Fruit fly (Drosophila melanogaster): ENCODE results near the gene Chd1.

Gene Chd1

DNA sequence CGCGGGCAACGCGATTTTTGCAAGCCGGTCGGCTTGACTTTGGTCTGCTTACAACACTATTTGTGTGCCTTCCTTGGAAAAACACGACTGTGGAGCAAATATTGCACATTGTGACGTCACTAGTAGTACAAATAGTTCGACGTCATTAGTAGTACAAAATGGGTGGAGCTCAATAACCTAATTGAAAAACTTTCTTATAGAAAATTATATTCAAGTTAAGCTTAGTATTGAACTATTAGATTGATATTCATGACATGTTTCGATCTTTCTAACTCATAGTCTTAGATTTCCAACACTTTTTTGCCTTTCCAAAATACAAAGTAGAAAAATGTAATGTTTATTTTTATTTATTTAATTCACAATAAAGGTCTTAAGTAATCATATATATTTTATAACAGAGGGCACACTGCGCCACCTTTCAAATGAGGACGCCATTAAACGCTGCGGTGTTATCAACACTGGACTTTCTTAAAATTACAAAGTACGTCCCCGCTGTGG, 15.0 kb downstream of the Chd1 start, which contains the start of the genes Rrp1 and gammaTub23C:
Rrp1 (minus strand) TSS at position 70 of the 498 bp plus-strand sequence.
gammaTub23C (plus strand) TSS at position 453 of the 498 bp plus-strand sequence.
- peak; percentile 90 for TF ChIP-seq dsx (GFP tag; optimal IDR thresholded peaks at IDR 0.05; ENCODE audit: poor library complexity, severe bottlenecking)
- TF ChIP-seq CG32006 (GFP tag; optimal IDR thresholded peaks at IDR 0.05) = peak; percentile 96
- peak; percentile 88 for TF ChIP-seq fd59A (GFP tag; optimal IDR thresholded peaks at IDR 0.05)
- peak; percentile 78 to 91 for TF ChIP-seq ss (GFP tag; optimal IDR thresholded peaks at IDR 0.05)
- TF ChIP-seq Lpt (GFP tag; optimal IDR thresholded peaks at IDR 0.05) = peak; percentile 88
- peak; percentile 66 for TF ChIP-seq CG1621 (tag; optimal IDR thresholded peaks at IDR 0.05)
- no peak for TF ChIP-seq CG7368 (GFP tag; optimal IDR thresholded peaks at IDR 0.05)
- TF ChIP-seq CG16779 (tag; optimal IDR thresholded peaks at IDR 0.05) = no peak
- TF ChIP-seq eg (GFP tag; IDR thresholded peaks at IDR 0.05) = peak; percentile 85
- peak; percentile 84 for TF ChIP-seq spab (GFP tag; optimal IDR thresholded peaks at IDR 0.05)
- peak; percentile 93 for TF ChIP-seq CG11902 (GFP tag; optimal IDR thresholded peaks at IDR 0.05)
- peak; percentile 88 for TF ChIP-seq Hr39 (GFP tag; optimal IDR thresholded peaks at IDR 0.05)
- TF ChIP-seq CG6792 (GFP tag; optimal IDR thresholded peaks at IDR 0.05) = peak; percentile 89
- TF ChIP-seq fd85E (GFP tag; optimal IDR thresholded peaks at IDR 0.05) = no peak
- TF ChIP-seq esn (GFP tag; optimal IDR thresholded peaks at IDR 0.05) = peak; percentile 94
- peak; percentile 66 for TF ChIP-seq Gug (GFP tag; IDR thresholded peaks at IDR 0.05)
- TF ChIP-seq CG10631 (GFP tag; optimal IDR thresholded peaks at IDR 0.05) = peak; percentile 94
- TF ChIP-seq Sox102F (GFP tag; optimal IDR thresholded peaks at IDR 0.05) = peak; percentile 84
- TF ChIP-seq CG11294 (GFP tag; IDR thresholded peaks at IDR 0.05) = peak; percentile 76
- peak; percentile 82 for TF ChIP-seq Blimp-1 (GFP tag; optimal IDR thresholded peaks at IDR 0.05)
- TF ChIP-seq CG3919 (GFP tag; optimal IDR thresholded peaks at IDR 0.05) = peak; percentile 91
- TF ChIP-seq CG6854 (GFP tag; optimal IDR thresholded peaks at IDR 0.05) = peak; percentile 40
- peak; percentile 90 for TF ChIP-seq CG34406 (GFP tag; optimal IDR thresholded peaks at IDR 0.05)
- peak; percentile 84 for TF ChIP-seq Met (GFP tag; optimal IDR thresholded peaks at IDR 0.05)
- peak; percentile 92 for TF ChIP-seq fkh (GFP tag; optimal IDR thresholded peaks at IDR 0.05)
- peak; percentile 93 for TF ChIP-seq OdsH (GFP tag; optimal IDR thresholded peaks at IDR 0.05)
- TF ChIP-seq CG15336 (GFP tag; IDR thresholded peaks at IDR 0.05) = peak; percentile 86
- peak; percentile 89 for TF ChIP-seq lz (GFP tag; optimal IDR thresholded peaks at IDR 0.05)
- TF ChIP-seq cyc (GFP tag; optimal IDR thresholded peaks at IDR 0.05) = peak; percentile 88
- TF ChIP-seq Sox14 (GFP tag; optimal IDR thresholded peaks at IDR 0.05) = peak; percentile 87
- peak; percentile 79 for TF ChIP-seq dac (GFP tag; optimal IDR thresholded peaks at IDR 0.05)
- no peak for TF ChIP-seq svp (GFP tag)
- peak; percentile 90 for TF ChIP-seq CG3032 (tag; optimal IDR thresholded peaks at IDR 0.05)
- TF ChIP-seq Eip75B (GFP tag; optimal IDR thresholded peaks at IDR 0.05) = peak; percentile 82
- TF ChIP-seq Smox (GFP tag; optimal IDR thresholded peaks at IDR 0.05) = peak; percentile 85
- peak; percentile 97 for TF ChIP-seq Eip78C (GFP tag)
- peak; percentile 90 for TF ChIP-seq CG8319 (GFP tag; optimal IDR thresholded peaks at IDR 0.05)
- no peak for TF ChIP-seq Hr38 (GFP tag; optimal IDR thresholded peaks at IDR 0.05)
- TF ChIP-seq topi (GFP tag; optimal IDR thresholded peaks at IDR 0.05) = peak; percentile 89
- TF ChIP-seq acj6 (GFP tag; optimal IDR thresholded peaks at IDR 0.05) = peak; percentile 92
- peak in 1 of 2 experiments; percentile 53 for TF ChIP-seq salr (GFP tag; optimal IDR thresholded peaks at IDR 0.05)
- peak; percentile 91 for TF ChIP-seq achi (GFP tag; optimal IDR thresholded peaks at IDR 0.05)
- no peak for TF ChIP-seq CG6276 (GFP tag; optimal IDR thresholded peaks at IDR 0.05)
- TF ChIP-seq CG4318 (GFP tag; optimal IDR thresholded peaks at IDR 0.05) = peak; percentile 89
- TF ChIP-seq Ets21C (GFP tag; optimal IDR thresholded peaks at IDR 0.05) = peak; percentile 80
- TF ChIP-seq CG6808 (GFP tag; optimal IDR thresholded peaks at IDR 0.05) = peak; percentile 90
- TF ChIP-seq CG31627 (GFP tag; optimal IDR thresholded peaks at IDR 0.05) = peak; percentile 90
- TF ChIP-seq CG8632 (GFP tag; optimal IDR thresholded peaks at IDR 0.05) = peak; percentile 90
- peak; percentile 76 for TF ChIP-seq CG6163 (GFP tag; IDR thresholded peaks at IDR 0.05)
- TF ChIP-seq CG8119 (GFP tag; IDR thresholded peaks at IDR 0.05) = peak; percentile 88
- TF ChIP-seq CG11762 (GFP tag; optimal IDR thresholded peaks at IDR 0.05; ENCODE audit: insufficient read depth) = peak; percentile 90
- peak; percentile 94 for TF ChIP-seq Sox15 (GFP tag; optimal IDR thresholded peaks at IDR 0.05)

Data from whole organism, prepupa.